Fruit fly (Drosophila melanogaster) whole organism, embryonic: ENCODE data around the gene Smvt.

Source experiments
- Abd-B ChIP-seq: fragments of 200-800 bp; sonication (Bioruptor generic); optimal IDR thresholded peaks from 2 replicates; lab custom pipeline; 2018; ENCODE audit warnings: missing biosample characterization, mild to moderate bottlenecking, missing genetic modification characterization, moderate library complexity
- Awh ChIP-seq: fragments of 200-800 bp; sonication (Bioruptor generic); IDR thresholded peaks from 2 replicates; pipeline ENCODE4, ENCODE4 v1.3.6; 2022; ENCODE audit warnings: missing biosample characterization, missing genetic modification characterization
- Blimp-1 ChIP-seq: fragments of 200-800 bp; sonication (Bioruptor generic); optimal IDR thresholded peaks from 3 replicates; lab custom pipeline; 2018; ENCODE audit warnings: missing biosample characterization, missing genetic modification characterization, mild to moderate bottlenecking, moderate library complexity, missing genetic modification reagents
- CG11093 ChIP-seq: fragments of 200-800 bp; sonication (Bioruptor generic); IDR thresholded peaks from 3 replicates; pipeline ENCODE4 v1.3.6; 2022; ENCODE audit warnings: missing biosample characterization, missing genetic modification characterization
- CG14050 ChIP-seq: fragments of 200-800 bp; sonication (Bioruptor generic); IDR thresholded peaks from 3 replicates; pipeline ENCODE4 v1.3.6; 2022; ENCODE audit warnings: missing biosample characterization, missing genetic modification characterization
- CG14667 ChIP-seq: fragments of 200-800 bp; sonication (Bioruptor generic); IDR thresholded peaks from 2 replicates; pipeline ENCODE4 v1.3.6; 2022; ENCODE audit warnings: missing biosample characterization, missing genetic modification characterization
- CG15479 ChIP-seq: fragments of 200-800 bp; sonication (Bioruptor generic); optimal IDR thresholded peaks from 3 replicates; lab custom pipeline; 2019; ENCODE audit warnings: missing biosample characterization, mild to moderate bottlenecking, missing genetic modification characterization, moderate library complexity
- CG15514 ChIP-seq: fragments of 200-800 bp; sonication (Bioruptor generic); optimal IDR thresholded peaks from 3 replicates; lab custom pipeline; 2017; ENCODE audit warnings: missing biosample characterization, missing genetic modification characterization, mild to moderate bottlenecking, moderate library complexity, missing genetic modification reagents
- CG15696 ChIP-seq: fragments of 200-800 bp; sonication (Bioruptor generic); optimal IDR thresholded peaks from 2 replicates; lab custom pipeline; 2019; ENCODE audit warnings: missing biosample characterization, mild to moderate bottlenecking, missing genetic modification characterization, moderate library complexity
- CG1602 ChIP-seq: fragments of 200-800 bp; sonication (Bioruptor generic); optimal IDR thresholded peaks from 3 replicates; lab custom pipeline; 2016; ENCODE audit warnings: missing biosample characterization, missing genetic modification characterization
- CG16779 ChIP-seq: fragments of 200-800 bp; sonication (Bioruptor generic); IDR thresholded peaks from 2 replicates; pipeline ENCODE4 v1.3.6; 2022; ENCODE audit warnings: missing biosample characterization, missing genetic modification characterization
- CG17359 ChIP-seq: fragments of 200-800 bp; sonication (Bioruptor generic); optimal IDR thresholded peaks from 3 replicates; lab custom pipeline; 2018; ENCODE audit warnings: missing biosample characterization, mild to moderate bottlenecking, missing genetic modification characterization, moderate library complexity
- CG2199 ChIP-seq: fragments of 200-800 bp; sonication (Bioruptor generic); IDR thresholded peaks from 3 replicates; pipeline ENCODE4 v1.3.6; 2022; ENCODE audit warnings: missing biosample characterization, missing genetic modification characterization
- CG3065 ChIP-seq: fragments of 200-800 bp; sonication (Bioruptor generic); optimal IDR thresholded peaks from 2 replicates; lab custom pipeline; 2016; ENCODE audit warnings: missing biosample characterization, missing genetic modification characterization
- CG31224 ChIP-seq: fragments of 200-800 bp; sonication (Bioruptor generic); IDR thresholded peaks from 2 replicates; pipeline ENCODE4 v1.3.6; 2022; ENCODE audit warnings: missing biosample characterization, missing genetic modification characterization
- CG34224 ChIP-seq: fragments of 200-800 bp; sonication (Bioruptor generic); IDR thresholded peaks from 3 replicates; pipeline ENCODE4 v1.3.6; 2022; ENCODE audit warnings: missing biosample characterization, missing genetic modification characterization; ENCODE audit not compliant: partially characterized antibody
- CG42726 ChIP-seq: fragments of 200-800 bp; sonication (Bioruptor generic); IDR thresholded peaks from 2 replicates; pipeline ENCODE4 v1.3.6; 2022; ENCODE audit warnings: missing biosample characterization, missing genetic modification characterization; ENCODE audit not compliant: partially characterized antibody
- CG6175 ChIP-seq: fragments of 200-800 bp; sonication (Bioruptor generic); IDR thresholded peaks from 3 replicates; pipeline ENCODE4 v1.3.6; 2022; ENCODE audit warnings: missing biosample characterization, missing genetic modification characterization
- CG6272 ChIP-seq: fragments of 200-800 bp; sonication (Bioruptor generic); IDR thresholded peaks from 2 replicates; pipeline ENCODE4 v1.3.6; 2022; ENCODE audit warnings: missing biosample characterization, missing genetic modification characterization
- H2.0 ChIP-seq: fragments of 200-800 bp; sonication (Bioruptor generic); IDR thresholded peaks from 2 replicates; pipeline ENCODE4 v1.3.6; 2022; ENCODE audit warnings: missing biosample characterization, missing genetic modification characterization
- HLH3B ChIP-seq: fragments of 200-800 bp; sonication (Bioruptor generic); IDR thresholded peaks from 2 replicates; pipeline ENCODE4 v1.3.6; 2022; ENCODE audit warnings: missing biosample characterization, missing genetic modification characterization
- Myb ChIP-seq: fragments of 200-800 bp; sonication (Bioruptor generic); optimal IDR thresholded peaks from 2 replicates; lab custom pipeline; 2016; ENCODE audit warnings: missing biosample characterization, missing genetic modification characterization
- Nf-YC ChIP-seq: fragments of 200-800 bp; optimal IDR thresholded peaks from 3 replicates; lab custom pipeline; 2019; ENCODE audit warnings: missing biosample characterization, mild to moderate bottlenecking, missing genetic modification characterization, moderate library complexity
- Optix ChIP-seq: fragments of 200-800 bp; sonication (Bioruptor generic); IDR thresholded peaks from 3 replicates; pipeline ENCODE4 v1.3.6; 2022; ENCODE audit warnings: missing biosample characterization, missing genetic modification characterization
- PHDP ChIP-seq: fragments of 200-800 bp; sonication (Bioruptor generic); optimal IDR thresholded peaks from 3 replicates; lab custom pipeline; 2018; ENCODE audit warnings: missing biosample characterization, mild to moderate bottlenecking, missing genetic modification characterization, moderate library complexity
- Ptx1 ChIP-seq: fragments of 200-800 bp; sonication (Bioruptor generic); IDR thresholded peaks from 2 replicates; pipeline ENCODE4 v1.3.6; 2022; ENCODE audit warnings: missing biosample characterization, missing genetic modification characterization
- Rfx ChIP-seq: fragments of 200-800 bp; sonication (Bioruptor generic); IDR thresholded peaks from 2 replicates; pipeline ENCODE4 v1.3.6; 2022; ENCODE audit warnings: missing biosample characterization, missing genetic modification characterization
- bcd ChIP-seq: fragments of 200-800 bp; sonication (Bioruptor generic); optimal IDR thresholded peaks from 2 replicates; lab custom pipeline; 2017; ENCODE audit warnings: missing biosample characterization, mild to moderate bottlenecking, missing genetic modification characterization
- ci ChIP-seq: fragments of 200-800 bp; sonication (Bioruptor generic); IDR thresholded peaks from 3 replicates; pipeline ENCODE4 v1.3.6; 2022; ENCODE audit warnings: missing biosample characterization, missing genetic modification characterization
- crc ChIP-seq: fragments of 200-800 bp; sonication (Bioruptor generic); optimal IDR thresholded peaks from 2 replicates; lab custom pipeline; 2016; ENCODE audit warnings: missing biosample characterization, missing genetic modification characterization
- esg ChIP-seq: fragments of 200-800 bp; sonication (Bioruptor generic); conservative IDR thresholded peaks from 2 replicates; pipeline ENCODE4 v1.3.6; 2022; ENCODE audit warnings: missing biosample characterization, missing genetic modification characterization
- exex ChIP-seq: fragments of 200-800 bp; sonication (Bioruptor generic); optimal IDR thresholded peaks from 4 replicates; lab custom pipeline; 2018; ENCODE audit warnings: missing biosample characterization, mild to moderate bottlenecking, missing genetic modification characterization, moderate library complexity
- fd3F ChIP-seq: fragments of 200-800 bp; sonication (Bioruptor generic); optimal IDR thresholded peaks from 2 replicates; lab custom pipeline; 2018; ENCODE audit warnings: missing biosample characterization, mild to moderate bottlenecking, missing genetic modification characterization, moderate library complexity
- fru ChIP-seq: fragments of >200 bp; optimal IDR thresholded peaks from 2 replicates; lab custom pipeline; 2017
- jigr1 ChIP-seq: fragments of 200-800 bp; sonication (Bioruptor generic); IDR thresholded peaks from 3 replicates; pipeline ENCODE4 v1.3.6; 2022; ENCODE audit warnings: missing biosample characterization, missing genetic modification characterization
- lbe ChIP-seq: fragments of 200-800 bp; sonication (Bioruptor generic); optimal IDR thresholded peaks from 2 replicates; lab custom pipeline; 2016; ENCODE audit warnings: missing biosample characterization, mild to moderate bottlenecking, missing genetic modification characterization
- odd ChIP-seq: fragments of 200-800 bp; sonication (Bioruptor generic); optimal IDR thresholded peaks from 2 replicates; lab custom pipeline; 2017; ENCODE audit warnings: missing biosample characterization, mild to moderate bottlenecking, missing genetic modification characterization
- pita ChIP-seq: fragments of 200-800 bp; sonication (Bioruptor generic); optimal IDR thresholded peaks from 2 replicates; lab custom pipeline; 2017; ENCODE audit warnings: missing biosample characterization, mild to moderate bottlenecking, missing genetic modification characterization
- pros ChIP-seq: fragments of 200-800 bp; sonication (Bioruptor generic); optimal IDR thresholded peaks from 3 replicates; lab custom pipeline; 2019; ENCODE audit warnings: missing biosample characterization, mild to moderate bottlenecking, missing genetic modification characterization, moderate library complexity
- row ChIP-seq: fragments of 200-800 bp; sonication (Bioruptor generic); IDR thresholded peaks from 3 replicates; pipeline ENCODE4 v1.3.6; 2022; ENCODE audit warnings: missing biosample characterization, missing genetic modification characterization
- salm ChIP-seq: fragments of 200-800 bp; sonication (Bioruptor generic); optimal IDR thresholded peaks from 2 replicates; lab custom pipeline; 2018; ENCODE audit warnings: missing biosample characterization, mild to moderate bottlenecking, missing genetic modification characterization
- schlank ChIP-seq: fragments of 200-800 bp; sonication (Bioruptor generic); optimal IDR thresholded peaks from 2 replicates; lab custom pipeline; 2018; ENCODE audit warnings: missing biosample characterization, mild to moderate bottlenecking, missing genetic modification characterization
- seq ChIP-seq: fragments of 200-800 bp; sonication (Bioruptor generic); IDR thresholded peaks from 2 replicates; pipeline ENCODE4 v1.3.6; 2022; ENCODE audit warnings: missing biosample characterization, missing genetic modification characterization
- shn ChIP-seq: fragments of 200-800 bp; sonication (Bioruptor generic); optimal IDR thresholded peaks from 3 replicates; lab custom pipeline; 2016; ENCODE audit warnings: missing biosample characterization, missing genetic modification characterization
- slp2 ChIP-seq: fragments of 200-800 bp; sonication (Bioruptor generic); optimal IDR thresholded peaks from 2 replicates; lab custom pipeline; 2016; ENCODE audit warnings: missing biosample characterization, missing genetic modification characterization
- sqz ChIP-seq: fragments of 200-800 bp; sonication (Bioruptor generic); optimal IDR thresholded peaks from 3 replicates; lab custom pipeline; 2018; ENCODE audit warnings: missing biosample characterization, mild to moderate bottlenecking, missing genetic modification characterization
- tgo ChIP-seq: fragments of 200-800 bp; sonication (Bioruptor generic); IDR thresholded peaks from 3 replicates; pipeline ENCODE4 v1.3.6; 2022; ENCODE audit warnings: missing biosample characterization, missing genetic modification characterization
- unc-4 ChIP-seq: fragments of 200-800 bp; sonication (Bioruptor generic); IDR thresholded peaks from 2 replicates; pipeline ENCODE4 v1.3.6; 2022; ENCODE audit warnings: missing biosample characterization, missing genetic modification characterization; ENCODE audit not compliant: partially characterized antibody
- zf30C ChIP-seq: fragments of 200-800 bp; sonication (Bioruptor generic); optimal IDR thresholded peaks from 3 replicates; lab custom pipeline; 2018; ENCODE audit warnings: missing biosample characterization, mild to moderate bottlenecking, missing genetic modification characterization

Gene Smvt

DNA sequence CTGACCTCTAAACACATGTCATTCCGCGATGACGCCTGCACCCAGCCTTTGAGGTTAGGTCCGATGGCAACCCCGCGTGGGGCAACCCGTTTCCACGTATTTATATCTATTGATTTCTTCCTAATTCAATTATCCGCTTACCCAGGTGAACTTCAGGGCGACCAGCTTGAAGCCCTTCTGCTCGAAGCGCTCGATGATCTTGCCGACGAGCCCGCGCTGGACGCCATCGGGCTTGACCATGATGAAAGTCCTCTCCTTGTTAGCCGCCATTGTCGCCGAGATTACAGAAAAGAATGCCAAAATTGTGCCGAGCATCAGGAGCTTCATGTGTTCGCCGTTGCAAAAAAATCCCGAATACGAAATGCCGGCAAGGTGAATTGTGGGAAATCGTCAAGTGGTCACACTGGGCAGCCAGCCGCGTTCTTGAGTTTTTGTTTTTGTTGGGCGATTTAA, 15.7 kb downstream of the Smvt start, which contains the start of gene awd (continued):
- TF ChIP-seq CG15514 (GFP tag; lab: Kevin White, UChicago), result peak; percentile 85
- TF ChIP-seq schlank, result no peak

DNA sequence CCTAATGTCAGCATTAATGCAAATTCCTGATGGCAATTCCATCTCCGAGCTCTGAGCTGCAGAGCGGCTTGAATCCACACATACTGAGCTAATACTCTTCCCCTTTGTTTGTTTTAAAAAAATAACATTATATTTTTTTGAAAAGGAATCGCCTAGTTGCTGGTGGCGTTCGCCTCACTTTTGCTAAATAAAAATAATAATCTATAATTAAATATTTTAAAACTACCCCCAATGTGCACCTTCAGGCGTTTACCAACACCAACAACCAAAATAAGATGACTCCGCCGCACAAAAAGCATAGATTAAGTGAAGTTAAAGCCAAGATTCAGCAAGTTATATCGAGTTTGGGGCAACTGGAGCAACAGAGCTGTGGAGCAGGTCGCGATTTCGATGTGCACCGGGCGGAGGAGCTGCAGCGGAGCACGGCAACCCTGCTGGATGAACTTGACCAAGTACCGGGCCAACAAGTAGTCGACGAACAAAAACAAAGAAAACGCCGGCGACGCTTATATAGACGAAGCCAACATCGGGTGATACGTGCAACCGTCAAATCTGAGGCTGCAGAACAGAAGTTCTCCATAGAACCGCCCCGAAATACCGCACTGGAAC, 17.2 kb downstream of the Smvt start, which contains the start of gene CG1896:
Gene CG1896, plus strand, starts transcription at position 239 of the 609 bp plus-strand sequence.
- no peak for TF ChIP-seq zf30C
- TF ChIP-seq exex (tag; lab: Kevin White, UChicago), result no peak
- TF ChIP-seq Nf-YC (tag; lab: Kevin White, UChicago), result no peak
- TF ChIP-seq Ptx1, result peak; percentile 56
- TF ChIP-seq ci (GFP tag; lab: Robert Waterston, UW), result peak; percentile 57; the same call in 1 of the 3 replicates
- TF ChIP-seq fd3F, result no peak
- peak; percentile 7 for TF ChIP-seq bcd (GFP tag; lab: Kevin White, UChicago)
- TF ChIP-seq CG3065 (GFP tag; lab: Kevin White, UChicago), result no peak
- peak; percentile 55 for TF ChIP-seq CG17359 (tag; lab: Kevin White, UChicago)
- no peak for TF ChIP-seq Awh (GFP tag; lab: Robert Waterston, UW)
- TF ChIP-seq Blimp-1 (GFP tag; lab: Kevin White, UChicago), result no peak
- TF ChIP-seq H2.0 (GFP tag; lab: Robert Waterston, UW), result no peak
- TF ChIP-seq CG6272 (GFP tag; lab: Robert Waterston, UW), result no peak
- TF ChIP-seq jigr1, result no peak
- TF ChIP-seq CG14050 (GFP tag; lab: Robert Waterston, UW), result 0 out of 3 replicates have a peak, but pooled peaks have one; percentile 24
- TF ChIP-seq salm (tag; lab: Kevin White, UChicago), result no peak
- TF ChIP-seq CG16779 (GFP tag; lab: Robert Waterston, UW), result no peak
- TF ChIP-seq seq (GFP tag; lab: Robert Waterston, UW), result peak; percentile 71
- no peak for TF ChIP-seq CG14667 (GFP tag; lab: Robert Waterston, UW)
- TF ChIP-seq CG15479 (GFP tag; lab: Kevin White, UChicago), result no peak
- TF ChIP-seq lbe (GFP tag; lab: Kevin White, UChicago), result peak; percentile 68
- TF ChIP-seq sqz (GFP tag; lab: Kevin White, UChicago), result no peak
- TF ChIP-seq CG2199 (GFP tag; lab: Robert Waterston, UW), result no peak
- no peak for TF ChIP-seq CG11093 (GFP tag; lab: Robert Waterston, UW)
- no peak for TF ChIP-seq odd
- TF ChIP-seq CG31224 (GFP tag; lab: Robert Waterston, UW), result no peak
- no peak for TF ChIP-seq Myb (GFP tag; lab: Kevin White, UChicago)
- TF ChIP-seq Abd-B (GFP tag; lab: Kevin White, UChicago), result peak; percentile 1
- TF ChIP-seq PHDP (tag; lab: Kevin White, UChicago), result peak; percentile 36
- peak; percentile 67 for TF ChIP-seq row (GFP tag; lab: Robert Waterston, UW)
- peak; percentile 29; the same call in 1 of the 3 replicates for TF ChIP-seq tgo (GFP tag; lab: Robert Waterston, UW)
- TF ChIP-seq HLH3B (GFP tag; lab: Robert Waterston, UW), result 0 out of 2 replicates have a peak, but pooled peaks have one; percentile 10
- TF ChIP-seq CG42726 (GFP tag; lab: Robert Waterston, UW), result no peak
- TF ChIP-seq Rfx (GFP tag; lab: Robert Waterston, UW), result peak; percentile 50
- no peak for TF ChIP-seq CG15696 (tag; lab: Kevin White, UChicago)
- peak; percentile 13; the same call in 1 of the 3 replicates for TF ChIP-seq CG34224 (GFP tag; lab: Robert Waterston, UW)
- TF ChIP-seq shn (GFP tag; lab: Kevin White, UChicago), result no peak
- TF ChIP-seq unc-4 (GFP tag; lab: Robert Waterston, UW), result no peak
- no peak for TF ChIP-seq pita (GFP tag; lab: Kevin White, UChicago)
- no peak for TF ChIP-seq pros
- 0 out of 2 replicates have a peak, but pooled peaks have one; percentile 15 for TF ChIP-seq esg (GFP tag; lab: Robert Waterston, UW)
- TF ChIP-seq crc (GFP tag; lab: Kevin White, UChicago), result no peak
- peak; percentile 41 for TF ChIP-seq CG1602 (GFP tag; lab: Kevin White, UChicago)
- no peak for TF ChIP-seq fru
- TF ChIP-seq CG6175 (GFP tag; lab: Robert Waterston, UW), result no peak
- no peak for TF ChIP-seq slp2 (GFP tag; lab: Kevin White, UChicago)
- TF ChIP-seq Optix (GFP tag; lab: Robert Waterston, UW), result peak; percentile 65; the same call in 2 of the 3 replicates
